Worm (Caenorhabditis elegans): Measurements from ENCODE around the gene H41C03.2.

Gene H41C03.2

DNA sequence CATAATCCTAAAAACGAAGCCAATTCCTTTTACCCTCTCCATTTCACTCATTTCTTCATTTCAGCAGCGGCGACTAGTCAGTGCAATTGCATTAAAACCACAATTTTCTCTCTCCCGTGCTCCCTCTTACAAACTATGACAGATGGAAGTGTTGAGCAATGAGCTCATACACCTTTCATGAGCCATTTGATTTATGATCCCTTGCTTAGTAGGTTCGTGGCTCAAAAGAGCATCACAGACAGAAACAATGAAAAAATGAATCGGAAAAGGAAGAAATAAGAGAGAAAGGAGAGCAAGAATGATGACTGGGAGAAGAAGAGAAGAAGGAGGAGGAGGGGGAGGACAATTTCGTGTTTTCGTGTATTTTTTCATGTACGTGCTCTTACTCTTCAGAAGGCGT is 19.6 kb upstream of the H41C03.2 start:
- TF ChIP-seq unc-62 (GFP tag; optimal IDR thresholded peaks at IDR 0.05): no peak

ce11 chrII:5866920-5867319 is 15.0 kb upstream of the H41C03.2 start:
- TF ChIP-seq unc-62 (GFP tag; optimal IDR thresholded peaks at IDR 0.05): no peak

- TF ChIP-seq unc-62 (GFP tag; optimal IDR thresholded peaks at IDR 0.05): no peak
Measured at ce11 chrII:5865405-5866308, 13.8 kb upstream of the H41C03.2 start, which contains the start of gene F55C12.19. Gene F55C12.19 (plus strand): TSS chrII:5866139.

ce11 chrII:5863893-5864292 is 12.0 kb upstream of the H41C03.2 start, which contains the start of gene tag-234:
Gene tag-234 (plus strand): TSS chrII:5864193.
- no peak for TF ChIP-seq unc-62 (GFP tag; optimal IDR thresholded peaks at IDR 0.05)

DNA sequence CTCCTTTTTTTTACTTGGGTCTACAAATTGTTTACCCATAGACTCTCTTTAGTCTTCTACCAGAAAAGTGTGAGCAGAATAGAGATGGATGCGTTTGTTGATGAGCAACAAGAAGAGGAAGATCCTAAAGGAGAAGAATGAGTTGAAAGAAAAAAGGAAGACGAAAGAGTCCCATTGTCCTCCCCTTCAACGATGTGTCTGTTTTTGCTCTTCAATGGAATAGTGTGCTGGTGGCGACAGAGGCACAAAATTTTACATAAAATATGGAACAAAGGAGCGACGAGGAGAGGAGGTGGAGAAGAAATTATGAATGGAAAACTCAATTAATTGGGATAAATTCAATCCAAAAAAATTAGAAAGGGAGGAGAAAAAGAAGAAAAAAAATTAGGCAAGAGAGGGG is 8.7 kb upstream of the H41C03.2 start:
- no peak for TF ChIP-seq unc-62 (GFP tag; optimal IDR thresholded peaks at IDR 0.05)

- no peak for TF ChIP-seq unc-62 (GFP tag; optimal IDR thresholded peaks at IDR 0.05)
Measured at ce11 chrII:5858322-5858721, 6.4 kb upstream of the H41C03.2 start, which contains the start of gene F55C12.4. Gene F55C12.4 (minus strand): TSS chrII:5858422.

- no peak for TF ChIP-seq unc-62 (GFP tag; optimal IDR thresholded peaks at IDR 0.05)
Measured at ce11 chrII:5854122-5854521, 2.2 kb upstream of the H41C03.2 start, which contains the start of gene H41C03.1. Gene H41C03.1 (plus strand): TSS chrII:5854422.

DNA sequence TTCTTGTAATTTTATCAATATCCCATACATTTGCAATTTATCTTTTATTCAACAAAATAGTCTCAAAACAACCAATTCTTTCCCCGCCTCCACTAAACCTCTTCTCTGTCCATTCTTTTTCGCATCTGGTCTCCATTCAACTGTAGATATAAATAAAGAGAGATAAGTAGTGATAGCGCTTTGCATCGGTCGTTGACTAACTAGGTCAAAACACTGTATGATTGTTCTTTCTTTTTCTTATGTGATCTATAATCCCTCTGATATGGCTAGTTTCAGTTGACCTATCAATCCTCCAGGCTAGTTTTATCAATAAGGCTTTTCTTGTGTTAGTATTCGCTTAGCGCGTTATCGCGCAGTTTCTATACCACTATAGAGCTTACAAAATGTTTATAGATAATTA is 1.4 kb upstream of the H41C03.2 start:
- TF ChIP-seq unc-62 (GFP tag; optimal IDR thresholded peaks at IDR 0.05): no peak

- no peak for TF ChIP-seq unc-62 (GFP tag; optimal IDR thresholded peaks at IDR 0.05)
Measured at ce11 chrII:5846181-5846580, 5.7 kb downstream of the H41C03.2 start.

- TF ChIP-seq unc-62 (GFP tag; optimal IDR thresholded peaks at IDR 0.05): no peak
Measured at ce11 chrII:5845441-5845840, 6.5 kb downstream of the H41C03.2 start, which contains the start of the genes ZK1248.17 and H41C03.3. Gene ZK1248.17 (minus strand): TSS chrII:5845541. Gene H41C03.3 (plus strand): TSS chrII:5845777.

DNA sequence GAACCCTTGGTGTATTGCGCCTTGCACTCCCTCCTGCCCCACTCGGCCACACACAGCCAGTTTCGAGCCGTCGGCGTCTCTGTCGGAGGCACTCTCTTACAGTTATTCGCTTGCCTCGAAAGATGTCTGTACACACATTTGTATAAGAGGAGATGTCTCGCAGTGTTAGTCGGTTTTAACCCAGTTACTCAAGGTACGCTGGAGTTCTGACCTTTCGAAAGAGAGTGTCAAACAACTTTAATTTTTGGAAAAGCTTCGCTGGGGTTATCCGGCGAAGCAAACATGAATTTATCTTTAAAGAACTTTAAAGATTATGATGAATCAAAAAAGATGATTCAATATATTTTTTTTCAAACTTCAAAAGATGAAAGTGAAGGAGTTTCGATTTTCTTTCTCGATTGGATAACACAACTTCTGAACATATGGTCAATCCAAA is 7.2 kb downstream of the H41C03.2 start:
- peak; percentile 52 for TF ChIP-seq unc-62 (GFP tag; optimal IDR thresholded peaks at IDR 0.05)

DNA sequence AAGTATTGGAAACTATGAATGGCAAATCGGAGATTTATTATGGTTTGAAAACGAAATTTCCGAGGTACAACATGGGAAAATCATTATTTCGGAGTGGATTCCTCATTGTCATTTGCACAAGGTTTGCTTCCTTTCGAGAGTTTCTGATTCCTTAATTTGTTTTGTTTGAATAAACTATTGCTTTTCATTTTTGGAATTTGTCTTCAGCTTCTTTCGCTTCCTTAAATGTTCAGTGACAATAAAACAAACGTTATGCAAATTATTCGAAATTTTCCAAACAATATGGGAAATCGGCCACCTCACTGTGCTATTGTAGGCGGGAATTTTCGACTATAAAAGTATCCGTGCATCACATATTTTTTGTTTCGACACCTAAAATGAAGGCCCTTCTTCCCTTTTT is 10.0 kb downstream of the H41C03.2 start, which contains the start of gene nep-25:
Gene nep-25, plus strand, starts transcription at position 375 of the 400 bp plus-strand sequence.
- TF ChIP-seq unc-62 (GFP tag; optimal IDR thresholded peaks at IDR 0.05): no peak

- no peak for TF ChIP-seq unc-62 (GFP tag; optimal IDR thresholded peaks at IDR 0.05)
Measured at ce11 chrII:5841053-5841547, 10.8 kb downstream of the H41C03.2 start, which contains the start of gene lec-5. Gene lec-5 (minus strand): TSS chrII:5841103.

DNA sequence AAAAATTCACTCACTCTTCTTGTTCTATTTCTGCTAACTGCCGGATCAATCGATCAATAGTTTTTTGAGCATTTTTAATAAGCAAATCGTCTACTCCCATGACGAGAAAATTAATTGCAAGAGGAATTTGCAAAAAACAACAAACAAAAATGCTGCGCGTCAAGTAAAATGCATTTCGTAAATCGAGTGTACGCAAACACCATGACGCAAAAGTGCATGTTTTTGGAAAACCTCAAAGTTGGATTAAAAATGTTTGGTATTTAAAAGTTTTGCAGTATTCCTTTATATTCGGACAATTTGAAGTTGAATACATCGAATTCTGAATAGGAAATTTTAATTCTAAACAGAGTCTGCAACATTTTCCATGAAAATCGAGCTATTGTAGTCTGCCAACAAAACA is 12.7 kb downstream of the H41C03.2 start, which contains the start of gene ZK1248.19:
Gene ZK1248.19, minus strand, starts transcription at position 188 of the 400 bp plus-strand sequence.
- TF ChIP-seq unc-62 (GFP tag; optimal IDR thresholded peaks at IDR 0.05): no peak

- no peak for TF ChIP-seq unc-62 (GFP tag; optimal IDR thresholded peaks at IDR 0.05)
Measured at ce11 chrII:5838453-5838852, 13.5 kb downstream of the H41C03.2 start, which contains the start of gene ZK1248.15. Gene ZK1248.15 (minus strand): TSS chrII:5838553.

DNA sequence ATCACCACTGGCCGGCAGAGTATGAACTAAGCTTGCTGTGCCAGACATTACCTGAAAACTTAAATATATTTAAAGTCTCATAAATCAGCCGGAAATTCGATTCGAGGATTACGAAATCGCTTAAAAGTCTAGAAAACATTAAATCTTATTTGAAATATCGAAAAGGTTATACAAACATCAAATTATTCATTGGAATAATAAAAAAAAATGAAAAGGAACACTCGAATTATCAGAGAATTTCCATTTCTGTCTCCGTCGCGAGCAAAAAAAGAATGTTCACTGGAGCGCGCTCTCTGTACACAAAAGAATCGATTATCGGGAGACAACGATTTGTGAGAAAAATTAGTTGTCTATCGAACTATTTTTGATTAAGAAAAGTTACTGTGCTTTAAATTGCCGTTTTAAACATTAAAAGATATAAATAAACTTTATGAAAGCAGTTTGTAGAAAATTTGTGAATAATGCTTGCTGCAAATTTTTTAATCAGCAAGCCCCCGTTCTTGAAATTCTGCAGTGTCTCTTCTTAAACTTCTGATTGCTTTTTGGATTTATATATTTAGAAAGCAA is 15.7 kb downstream of the H41C03.2 start, which contains the start of gene fzo-1:
Gene fzo-1, minus strand, starts transcription at position 51 of the 567 bp plus-strand sequence.
- no peak for TF ChIP-seq unc-62 (GFP tag; optimal IDR thresholded peaks at IDR 0.05)

All from whole organism, dauer.